Worm (Caenorhabditis elegans) whole organism, young adult: ENCODE results near the gene ZK938.12.

Experiments
- B0019.2 ChIP-seq: fragments of 200-800 bp; sonication (Bioruptor generic); conservative IDR thresholded peaks from 2 replicates; pipeline ENCODE4 v1.3.6; 2022; ENCODE audit warnings: missing genetic modification reagents, missing genetic modification characterization, missing compliant biosample characterization
- B0336.3 ChIP-seq: fragments of 200-800 bp; sonication (Bioruptor generic); IDR thresholded peaks from 2 replicates; pipeline ENCODE4 v1.3.6; 2022; ENCODE audit warnings: missing genetic modification characterization, missing compliant biosample characterization
- F10E7.11 ChIP-seq: sonication (generic microtip); optimal IDR thresholded peaks from 2 replicates; lab custom pipeline; 2017; ENCODE audit warnings: mild to moderate bottlenecking, missing genetic modification characterization, moderate library complexity, missing compliant biosample characterization
- F33H1.4 ChIP-seq: fragments of 200-800 bp; sonication (Bioruptor generic); IDR thresholded peaks from 2 replicates; pipeline ENCODE4 v1.3.6; 2022; ENCODE audit warnings: missing genetic modification reagents, missing genetic modification characterization, missing compliant biosample characterization
- F39B2.1 ChIP-seq: fragments of 200-800 bp; sonication (Bioruptor generic); IDR thresholded peaks from 2 replicates; pipeline ENCODE4 v1.3.6; 2022; ENCODE audit warnings: missing genetic modification reagents, missing genetic modification characterization, missing compliant biosample characterization
- F52B5.7 ChIP-seq: sonication (generic microtip); optimal IDR thresholded peaks from 2 replicates; lab custom pipeline; 2016; ENCODE audit warnings: mild to moderate bottlenecking, missing genetic modification characterization, missing compliant biosample characterization
- F57C9.4 ChIP-seq: sonication (generic microtip); optimal IDR thresholded peaks from 2 replicates; lab custom pipeline; 2017; ENCODE audit warnings: mild to moderate bottlenecking, missing genetic modification characterization, missing compliant biosample characterization
- akir-1 ChIP-seq: fragments of 200-800 bp; sonication (Bioruptor generic); optimal IDR thresholded peaks from 2 replicates; lab custom pipeline; 2018; ENCODE audit warnings: mild to moderate bottlenecking, missing genetic modification characterization, moderate library complexity, missing compliant biosample characterization
- bed-1 ChIP-seq: fragments of 200-800 bp; sonication (Bioruptor generic); IDR thresholded peaks from 2 replicates; pipeline ENCODE4 v1.3.6; 2022; ENCODE audit warnings: missing genetic modification reagents, missing genetic modification characterization, missing compliant biosample characterization
- cebp-1 ChIP-seq, 2 experiments: fragments of 200-800 bp in 1 of 2; sonication (Bioruptor generic) in 1 of 2; sonication (generic microtip) in 1 of 2; IDR thresholded peaks in 1 of 2; optimal IDR thresholded peaks in 1 of 2; 2 replicates each; pipeline versions ENCODE4 v1.3.6 to Lab custom; 2017 to 2022; ENCODE audit warnings: missing compliant biosample characterization in 2 of 2, missing genetic modification characterization in 2 of 2, mild to moderate bottlenecking in 1 of 2, missing genetic modification reagents in 1 of 2, moderate library complexity in 1 of 2
- ceh-100 ChIP-seq: fragments of 200-800 bp; sonication (Bioruptor generic); IDR thresholded peaks from 2 replicates; pipeline ENCODE4 v1.3.6; 2022; ENCODE audit warnings: missing genetic modification reagents, missing genetic modification characterization, missing compliant biosample characterization
- ceh-58 ChIP-seq: fragments of 200-800 bp; sonication (Bioruptor generic); IDR thresholded peaks from 2 replicates; pipeline ENCODE4 v1.3.6; 2022; ENCODE audit warnings: missing genetic modification characterization, missing compliant biosample characterization
- ceh-79 ChIP-seq: sonication (generic microtip); optimal IDR thresholded peaks from 2 replicates; lab custom pipeline; 2017; ENCODE audit warnings: mild to moderate bottlenecking, missing genetic modification characterization, missing compliant biosample characterization
- die-1 ChIP-seq: sonication (generic microtip); optimal IDR thresholded peaks from 2 replicates; lab custom pipeline; 2016; ENCODE audit warnings: missing genotype, mild to moderate bottlenecking, missing genetic modification characterization, missing compliant biosample characterization
- dpff-1 ChIP-seq: sonication (generic microtip); optimal IDR thresholded peaks from 2 replicates; lab custom pipeline; 2017; ENCODE audit warnings: mild to moderate bottlenecking, missing genetic modification characterization, missing compliant biosample characterization
- efl-1 ChIP-seq: fragments of 150-350 bp; optimal IDR thresholded peaks from 2 replicates; lab custom pipeline; 2014; ENCODE audit warnings: missing biosample characterization, missing genetic modification reagents, missing genetic modification characterization
- ets-4 ChIP-seq: fragments of 200-800 bp; sonication (Bioruptor generic); optimal IDR thresholded peaks from 2 replicates; lab custom pipeline; 2018; ENCODE audit warnings: mild to moderate bottlenecking, missing genetic modification characterization, missing compliant biosample characterization
- him-1 ChIP-seq: sonication (generic microtip); optimal IDR thresholded peaks from 2 replicates; lab custom pipeline; 2016; ENCODE audit warnings: missing genotype, missing genetic modification reagents, missing genetic modification characterization, missing compliant biosample characterization
- hmg-1.2 ChIP-seq: fragments of 200-800 bp; sonication (Bioruptor generic); IDR thresholded peaks from 2 replicates; pipeline ENCODE4 v1.3.6; 2022; ENCODE audit warnings: missing genetic modification reagents, missing genetic modification characterization, missing compliant biosample characterization
- lag-1 ChIP-seq: fragments of 200-800 bp; sonication (Bioruptor generic); IDR thresholded peaks from 2 replicates; pipeline ENCODE4 v1.3.6; 2022; ENCODE audit warnings: missing genetic modification reagents, missing genetic modification characterization, missing compliant biosample characterization
- let-607 ChIP-seq, 2 experiments: fragments of 200-800 bp in 1 of 2; sonication (Bioruptor generic) in 1 of 2; sonication (generic microtip) in 1 of 2; optimal IDR thresholded peaks; 2 replicates each; lab custom pipeline; 2016 to 2018; ENCODE audit warnings: mild to moderate bottlenecking in 2 of 2, missing compliant biosample characterization in 2 of 2, missing genetic modification characterization in 2 of 2, moderate library complexity in 2 of 2, missing genotype in 1 of 2
- lir-1 ChIP-seq: fragments of 200-800 bp; sonication (Bioruptor generic); conservative IDR thresholded peaks from 2 replicates; pipeline ENCODE4 v1.3.6; 2022; ENCODE audit warnings: missing genetic modification reagents, missing genetic modification characterization, missing compliant biosample characterization
- mel-28 ChIP-seq: sonication (generic microtip); optimal IDR thresholded peaks from 2 replicates; lab custom pipeline; 2016; ENCODE audit warnings: borderline replicate concordance, mild to moderate bottlenecking, missing genetic modification characterization, missing compliant biosample characterization
- mes-4 ChIP-seq: sonication (generic microtip); optimal IDR thresholded peaks from 2 replicates; lab custom pipeline; 2016; ENCODE audit warnings: missing genotype, missing genetic modification characterization, missing compliant biosample characterization
- mxl-1 ChIP-seq: sonication (generic microtip); optimal IDR thresholded peaks from 2 replicates; lab custom pipeline; 2016; ENCODE audit warnings: missing genetic modification characterization, missing compliant biosample characterization
- nhr-80 ChIP-seq: sonication (generic microtip); optimal IDR thresholded peaks from 2 replicates; lab custom pipeline; 2016; ENCODE audit warnings: missing genetic modification characterization, missing compliant biosample characterization
- nhr-90 ChIP-seq: sonication (generic microtip); optimal IDR thresholded peaks from 2 replicates; lab custom pipeline; 2016; ENCODE audit warnings: missing genotype, mild to moderate bottlenecking, missing genetic modification characterization, missing compliant biosample characterization
- pha-4 ChIP-seq: fragments of 150-350 bp; sonication (generic microtip); optimal IDR thresholded peaks from 2 replicates; lab custom pipeline; 2014; ENCODE audit warnings: missing biosample characterization, missing genetic modification reagents, missing genetic modification characterization
- rcor-1 ChIP-seq: fragments of 200-800 bp; sonication (Bioruptor generic); IDR thresholded peaks from 2 replicates; pipeline ENCODE4 v1.3.6; 2022; ENCODE audit warnings: missing genetic modification reagents, missing genetic modification characterization, missing compliant biosample characterization
- rpc-1 ChIP-seq, 2 experiments: fragments of 150-350 bp in 1 of 2; sonication (generic microtip) in 1 of 2; optimal IDR thresholded peaks; 2 replicates each; lab custom pipeline; 2014 to 2018; ENCODE audit warnings: missing biosample characterization in 1 of 2, missing genetic modification characterization in 1 of 2, missing genetic modification reagents in 1 of 2, missing genotype in 1 of 2
- sea-2 ChIP-seq: fragments of 200-800 bp; sonication (Bioruptor generic); IDR thresholded peaks from 2 replicates; pipeline ENCODE4 v1.3.6; 2022; ENCODE audit warnings: missing genetic modification characterization, missing compliant biosample characterization
- snpc-1.1 ChIP-seq: sonication (generic microtip); optimal IDR thresholded peaks from 2 replicates; lab custom pipeline; 2017; ENCODE audit warnings: missing genetic modification characterization, mild to moderate bottlenecking, missing compliant biosample characterization, antibody characterized with exemption, moderate library complexity, missing genotype, missing genetic modification reagents; ENCODE audit not compliant: insufficient read depth
- snpc-3.4 ChIP-seq: sonication (generic microtip); optimal IDR thresholded peaks from 2 replicates; lab custom pipeline; 2017; ENCODE audit warnings: missing genetic modification characterization, mild to moderate bottlenecking, missing compliant biosample characterization, antibody characterized with exemption, moderate library complexity, missing genotype, missing genetic modification reagents
- snpc-4 ChIP-seq, 5 experiments: fragments of 150-350 bp in 1 of 5; sonication (generic microtip) in 4 of 5; optimal IDR thresholded peaks; 2 replicates each; lab custom pipeline; 2014 to 2018; ENCODE audit warnings: missing genetic modification characterization in 5 of 5, missing biosample characterization in 3 of 5, antibody characterized with exemption in 2 of 5, mild to moderate bottlenecking in 2 of 5, missing compliant biosample characterization in 2 of 5, missing genotype in 2 of 5, moderate library complexity in 2 of 5, missing genetic modification reagents in 1 of 5
- tbp1 ChIP-seq: fragments of 200-800 bp; sonication (Bioruptor generic); optimal IDR thresholded peaks from 2 replicates; lab custom pipeline; 2018; ENCODE audit warnings: mild to moderate bottlenecking, missing genetic modification characterization, missing compliant biosample characterization
- tlf-1 ChIP-seq: fragments of 200-800 bp; sonication (Bioruptor generic); optimal IDR thresholded peaks from 2 replicates; lab custom pipeline; 2018; ENCODE audit warnings: mild to moderate bottlenecking, missing genetic modification characterization, missing compliant biosample characterization
- unc-62 ChIP-seq: fragments of 150-350 bp; optimal IDR thresholded peaks from 2 replicates; lab custom pipeline; 2014; ENCODE audit warnings: missing biosample characterization, missing genetic modification reagents, missing genetic modification characterization
- ztf-25 ChIP-seq: fragments of 200-800 bp; sonication (Bioruptor generic); IDR thresholded peaks from 2 replicates; pipeline ENCODE4 v1.3.6; 2022; ENCODE audit warnings: missing genetic modification reagents, missing genetic modification characterization, missing compliant biosample characterization

ZK938.12 gene

DNA sequence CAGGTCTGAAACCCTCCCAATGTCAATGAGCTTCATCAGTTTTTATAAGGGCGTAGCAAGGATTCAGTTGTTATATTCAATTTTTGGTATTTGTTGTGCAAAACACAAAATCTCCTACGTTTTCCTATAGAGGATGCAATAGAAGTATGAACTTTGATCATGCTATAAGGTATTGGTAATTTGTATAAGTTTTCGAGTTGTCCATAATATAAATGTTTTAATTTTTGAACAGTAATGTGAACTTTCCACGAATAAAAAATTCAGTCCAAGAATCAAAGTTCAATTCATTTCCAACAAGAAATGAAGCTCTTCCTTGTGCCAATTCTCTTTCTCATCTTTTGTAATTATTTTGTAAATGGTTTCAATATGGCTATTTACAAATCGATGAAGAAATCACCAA is at the start of gene ZK938.12:
Gene ZK938.12, plus strand, starts transcription at position 301 of the 400 bp plus-strand sequence.
- no peak for TF ChIP-seq ceh-100 (GFP tag; lab: Robert Waterston, UW)
- no peak for TF ChIP-seq bed-1 (GFP tag; lab: Robert Waterston, UW)
- TF ChIP-seq unc-62: no peak
- TF ChIP-seq F57C9.4 (tag; lab: Kevin White, UChicago): no peak
- TF ChIP-seq ceh-79 (tag; lab: Kevin White, UChicago): no peak
- TF ChIP-seq snpc-4 (GFP tag; optimal IDR thresholded peaks at IDR 0.05; lab: Kevin White, UChicago): no peak
- TF ChIP-seq snpc-4 (tag; optimal IDR thresholded peaks at IDR 0.05; lab: Kevin White, UChicago): no peak
- no peak for TF ChIP-seq F39B2.1
- TF ChIP-seq, all 124 proteins: peak for 0

DNA sequence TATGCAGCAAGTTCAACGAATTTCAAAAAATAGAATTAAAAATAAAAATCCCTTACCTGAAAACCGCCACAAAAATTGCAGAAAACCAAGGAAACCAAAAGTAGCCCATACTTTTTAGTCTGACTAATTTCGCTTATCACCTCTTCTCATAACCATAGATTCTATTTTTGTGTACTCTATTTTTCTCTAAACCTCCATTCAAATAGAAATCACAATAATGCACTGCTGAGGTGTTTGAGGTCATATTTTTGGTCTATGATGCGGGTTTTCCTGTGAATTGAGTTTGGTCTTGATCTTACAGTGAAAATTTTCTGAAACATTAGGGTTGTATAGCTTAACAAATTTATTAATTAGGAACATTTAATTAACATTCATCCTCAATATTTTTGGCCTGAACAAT is 49.3 kb upstream of the ZK938.12 start, which contains the start of gene cyp-13A1:
Gene cyp-13A1, minus strand, starts transcription at position 156 of the 400 bp plus-strand sequence.
- TF ChIP-seq mes-4 (tag; lab: Kevin White, UChicago): no peak
- TF ChIP-seq nhr-80: peak; percentile 55

DNA sequence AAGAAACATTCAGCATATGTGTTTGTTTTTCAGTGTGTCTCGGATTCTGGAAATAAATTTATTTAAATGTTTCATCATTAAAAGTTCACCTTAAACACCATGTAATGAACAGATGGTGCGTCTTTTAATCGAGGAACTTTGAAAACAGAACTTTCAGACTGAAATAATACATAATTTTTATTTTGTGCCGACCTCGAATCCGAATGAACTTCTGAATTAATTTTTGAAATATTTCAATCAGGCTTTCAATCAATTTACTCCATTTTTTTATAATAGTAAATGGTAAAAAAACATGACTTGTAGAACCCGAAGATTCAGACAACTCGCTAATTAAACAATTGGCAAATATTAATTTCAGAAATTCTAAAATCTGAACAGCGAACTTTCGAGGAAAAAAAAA is 48.8 kb upstream of the ZK938.12 start, which contains the start of gene T10B9.14:
Gene T10B9.14, minus strand, starts transcription at position 101 of the 400 bp plus-strand sequence.
- TF ChIP-seq ceh-58 (GFP tag; lab: Robert Waterston, UW) (no peak), ztf-25 (GFP tag; lab: Robert Waterston, UW) (no peak), dpff-1 (tag; lab: Kevin White, UChicago) (no peak), tlf-1 (GFP tag; lab: Kevin White, UChicago) (no peak), akir-1 (GFP tag; lab: Kevin White, UChicago) (no peak), F10E7.11 (tag; lab: Kevin White, UChicago) (no peak), F33H1.4 (GFP tag; lab: Robert Waterston, UW) (no peak), lir-1 (GFP tag; lab: Robert Waterston, UW) (no peak), let-607 (tag; optimal IDR thresholded peaks at IDR 0.05; lab: Kevin White, UChicago) (no peak), sea-2 (GFP tag; lab: Robert Waterston, UW) (no peak), cebp-1 (GFP tag; IDR thresholded peaks at IDR 0.05; lab: Robert Waterston, UW) (no peak), cebp-1 (tag; optimal IDR thresholded peaks at IDR 0.05; lab: Kevin White, UChicago) (no peak), mel-28 (tag; lab: Kevin White, UChicago) (no peak)
- TF ChIP-seq, all 124 proteins: peak for 0

DNA sequence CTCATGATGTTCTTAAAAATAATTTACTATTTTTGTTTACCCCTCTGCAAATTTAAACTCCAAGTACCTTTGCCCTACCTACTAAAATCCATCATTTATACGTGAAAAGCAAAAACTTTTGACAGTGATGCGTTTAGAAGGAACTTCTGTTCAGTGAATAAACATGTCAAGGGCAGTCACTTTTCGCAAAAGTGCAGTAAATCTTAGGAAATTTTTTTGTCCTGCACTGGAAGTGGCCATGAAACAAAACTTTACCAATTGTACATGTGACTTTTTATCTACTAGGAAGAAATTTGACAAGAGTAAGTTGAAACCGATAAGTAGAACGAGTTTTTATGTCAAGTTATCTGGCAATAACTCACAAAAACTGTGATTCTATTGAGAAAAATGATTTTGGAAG is 44.9 kb upstream of the ZK938.12 start:
- no peak for TF ChIP-seq mxl-1
- TF ChIP-seq snpc-1.1: no peak
- TF ChIP-seq snpc-4 (GFP tag; optimal IDR thresholded peaks at IDR 0.05; lab: Kevin White, UChicago): no peak
- no peak for TF ChIP-seq snpc-4 (tag; optimal IDR thresholded peaks at IDR 0.05; lab: Kevin White, UChicago)
- TF ChIP-seq B0019.2: no peak
- no peak for TF ChIP-seq ets-4 (GFP tag; lab: Kevin White, UChicago)
- TF ChIP-seq die-1 (tag; lab: Kevin White, UChicago): no peak
- TF ChIP-seq lag-1 (GFP tag; lab: Robert Waterston, UW): no peak

DNA sequence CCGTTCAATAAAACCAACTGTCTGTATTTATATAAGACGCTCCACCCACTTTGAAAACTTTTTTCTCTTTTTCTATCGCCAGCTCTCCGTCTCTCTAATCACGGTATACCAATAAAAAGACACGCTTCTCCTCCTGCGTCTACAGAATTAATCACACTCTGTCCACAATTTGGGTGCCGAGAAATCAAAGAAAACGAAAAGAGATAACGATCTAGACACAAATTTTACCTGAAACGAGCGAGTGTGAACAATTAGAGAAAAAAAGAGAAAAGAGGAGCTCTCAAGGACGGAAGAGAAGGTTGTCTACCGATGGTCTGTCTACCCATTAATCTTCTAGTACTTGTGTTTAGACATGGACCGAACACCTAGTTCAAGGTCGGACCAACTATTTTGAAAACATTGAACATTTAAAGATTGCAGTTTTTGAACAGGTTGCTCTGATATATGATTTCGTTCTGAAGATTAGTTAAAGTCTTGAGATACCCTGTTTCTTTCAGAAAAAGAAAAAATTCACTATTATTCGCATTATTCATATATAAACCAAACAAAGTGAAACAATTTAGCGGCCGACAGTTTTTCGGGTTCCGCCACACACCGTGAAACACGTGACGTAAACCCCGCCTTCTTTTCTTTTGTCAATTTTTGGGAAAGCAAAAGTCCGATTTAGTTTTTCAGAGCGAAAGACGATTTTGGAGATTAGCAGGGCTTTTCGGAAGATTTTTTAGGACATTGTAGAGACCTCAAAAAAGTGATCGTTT is 43.6 kb upstream of the ZK938.12 start, which contains the start of gene cyp-13A2:
Gene cyp-13A2, minus strand, starts transcription at position 235 of the 758 bp plus-strand sequence.
- peak; percentile 57 for TF ChIP-seq tbp1 (GFP tag; lab: Kevin White, UChicago)
- no peak for TF ChIP-seq F52B5.7 (tag; lab: Kevin White, UChicago)
- TF ChIP-seq snpc-1.1: peak; percentile 93
- peak; percentile 6 for TF ChIP-seq pha-4 (tag; lab: Kevin White, UChicago)
- TF ChIP-seq ceh-100 (GFP tag; lab: Robert Waterston, UW): no peak
- TF ChIP-seq nhr-90 (tag; lab: Kevin White, UChicago): no peak
- 0 out of 2 replicates have a peak, but pooled peaks have one; percentile 27 for TF ChIP-seq B0336.3
- peak; percentile 86 for TF ChIP-seq snpc-3.4
- TF ChIP-seq hmg-1.2 (GFP tag; lab: Robert Waterston, UW): peak; percentile 84
- TF ChIP-seq snpc-4 (GFP tag; optimal IDR thresholded peaks at IDR 0.05; lab: Kevin White, UChicago): peak; percentile 93
- TF ChIP-seq snpc-4 (tag; optimal IDR thresholded peaks at IDR 0.05; lab: Kevin White, UChicago): peak; percentile 94 to 98 (median 96)
- peak; percentile 24; the same call in 1 of the 2 replicates for TF ChIP-seq F33H1.4 (GFP tag; lab: Robert Waterston, UW)
- peak; percentile 56 for TF ChIP-seq him-1 (tag; lab: Kevin White, UChicago)
- TF ChIP-seq efl-1 (GFP tag; lab: Kevin White, UChicago): no peak
- TF ChIP-seq nhr-80: peak; percentile 89
- no peak for TF ChIP-seq rcor-1
- no peak for TF ChIP-seq rpc-1 (optimal IDR thresholded peaks at IDR 0.05; lab: Kevin White, UChicago)
- peak; percentile 3 for TF ChIP-seq rpc-1 (tag; optimal IDR thresholded peaks at IDR 0.05; lab: Kevin White, UChicago)
